Fruit fly (Drosophila melanogaster): ENCODE data around the gene CG14323.

The CG14323 gene

DNA sequence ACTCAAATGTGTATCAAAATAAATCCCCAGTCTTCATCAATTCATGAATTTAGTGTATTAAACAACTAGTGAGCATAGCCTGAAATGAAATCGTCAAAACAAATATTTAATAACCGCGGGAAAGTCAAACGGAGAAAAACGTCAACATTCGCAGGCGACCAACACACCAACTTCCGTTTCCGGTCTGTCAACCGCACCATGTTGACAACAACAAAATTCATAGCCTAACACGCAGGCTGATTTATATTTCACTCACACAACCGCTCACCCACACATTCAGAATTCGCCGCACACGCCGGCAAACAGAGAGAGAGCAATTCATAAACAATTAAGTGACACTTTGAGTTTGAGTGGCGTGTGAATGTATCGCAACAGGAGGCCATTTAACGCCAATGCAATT, 33.1 kb upstream of the CG14323 start (continued):
- TF ChIP-seq peb (GFP tag; IDR thresholded peaks at IDR 0.05): no peak
- peak; percentile 30 for TF ChIP-seq CG12391 (tag; optimal IDR thresholded peaks at IDR 0.05)
- peak; percentile 28 for TF ChIP-seq CG14710 (tag; optimal IDR thresholded peaks at IDR 0.05)
- no peak for TF ChIP-seq row (GFP tag; IDR thresholded peaks at IDR 0.05)
- TF ChIP-seq CG33557 (GFP tag; optimal IDR thresholded peaks at IDR 0.05): peak; percentile 59
- TF ChIP-seq CG18262 (tag; optimal IDR thresholded peaks at IDR 0.05): peak; percentile 5
- TF ChIP-seq CG2116 (GFP tag; optimal IDR thresholded peaks at IDR 0.05): peak; percentile 48
- TF ChIP-seq tap (tag; optimal IDR thresholded peaks at IDR 0.05): peak; percentile 2
- TF ChIP-seq CG9215 (GFP tag; IDR thresholded peaks at IDR 0.05): no peak
- no peak for TF ChIP-seq pzg (GFP tag; optimal IDR thresholded peaks at IDR 0.05)
- peak; percentile 77 for TF ChIP-seq sim (GFP tag; IDR thresholded peaks at IDR 0.05)
- peak; percentile 79 for TF ChIP-seq sens (GFP tag)
- peak; percentile 48 for TF ChIP-seq CG8388 (GFP tag; optimal IDR thresholded peaks at IDR 0.05)
- peak; percentile 44 for TF ChIP-seq CrebB (tag; optimal IDR thresholded peaks at IDR 0.05)
- TF ChIP-seq gem (tag; optimal IDR thresholded peaks at IDR 0.05): peak; percentile 9
- peak; percentile 93 for TF ChIP-seq CG7271 (tag; optimal IDR thresholded peaks at IDR 0.05)
- TF ChIP-seq CG10979 (tag; optimal IDR thresholded peaks at IDR 0.05): peak; percentile 41
- TF ChIP-seq CG3726 (GFP tag; IDR thresholded peaks at IDR 0.05): no peak
- TF ChIP-seq seq (GFP tag; IDR thresholded peaks at IDR 0.05): no peak
- TF ChIP-seq zf30C (GFP tag; optimal IDR thresholded peaks at IDR 0.05): no peak
- no peak for TF ChIP-seq mam (GFP tag; optimal IDR thresholded peaks at IDR 0.05)
- no peak for TF ChIP-seq dpn (GFP tag; optimal IDR thresholded peaks at IDR 0.05)
- TF ChIP-seq B-H1 (GFP tag; IDR thresholded peaks at IDR 0.05): no peak
- TF ChIP-seq otp (GFP tag; IDR thresholded peaks at IDR 0.05): no peak
- peak; percentile 3 for TF ChIP-seq bcd (GFP tag; optimal IDR thresholded peaks at IDR 0.05)
- TF ChIP-seq dmrt99B (tag; optimal IDR thresholded peaks at IDR 0.05): peak; percentile 25
- TF ChIP-seq D19B (GFP tag; optimal IDR thresholded peaks at IDR 0.05): no peak
- TF ChIP-seq gsb-n (tag; optimal IDR thresholded peaks at IDR 0.05): peak; percentile 38
- no peak for TF ChIP-seq CG3163 (GFP tag; optimal IDR thresholded peaks at IDR 0.05)
- TF ChIP-seq Fer1 (GFP tag; optimal IDR thresholded peaks at IDR 0.05): no peak
- no peak for TF ChIP-seq CG17829 (tag; optimal IDR thresholded peaks at IDR 0.05)
- peak; percentile 63 for TF ChIP-seq odd (GFP tag; optimal IDR thresholded peaks at IDR 0.05)
- peak; percentile 17 for TF ChIP-seq CG6813 (GFP tag; optimal IDR thresholded peaks at IDR 0.05)
- TF ChIP-seq Sox100B (GFP tag; optimal IDR thresholded peaks at IDR 0.05): peak; percentile 30
- TF ChIP-seq Hr51 (GFP tag; optimal IDR thresholded peaks at IDR 0.05): peak in 1 of 2 experiments; percentile 26
- no peak for TF ChIP-seq CG2120 (GFP tag; optimal IDR thresholded peaks at IDR 0.05)
- no peak for TF ChIP-seq Jarid2 (GFP tag; optimal IDR thresholded peaks at IDR 0.05)
- TF ChIP-seq CG9797 (GFP tag; optimal IDR thresholded peaks at IDR 0.05): no peak
- no peak for TF ChIP-seq CG34376 (GFP tag; optimal IDR thresholded peaks at IDR 0.05)
- TF ChIP-seq CG10209 (GFP tag; optimal IDR thresholded peaks at IDR 0.05): no peak

DNA sequence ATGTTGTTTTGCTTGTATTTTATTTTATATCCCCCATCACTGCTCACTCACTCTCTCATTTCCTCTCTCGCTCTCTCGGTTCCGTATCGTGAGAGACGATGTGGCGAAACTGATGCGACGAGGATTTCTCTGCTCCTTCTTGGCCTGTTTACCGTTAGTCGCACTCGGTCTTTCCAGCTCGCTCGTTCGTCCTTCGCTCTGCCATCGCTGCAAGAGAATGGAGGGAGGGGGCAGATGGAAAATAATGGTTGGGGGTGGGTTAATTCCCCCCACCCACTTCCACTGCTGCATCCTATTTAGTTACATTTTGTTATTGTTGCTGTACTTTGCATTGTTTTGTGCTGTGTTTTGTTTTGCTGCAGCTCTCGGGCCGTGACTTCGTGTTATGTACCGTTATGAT, 32.0 kb upstream of the CG14323 start:
- TF ChIP-seq CG15696 (tag; optimal IDR thresholded peaks at IDR 0.05) (no peak), CG2116 (GFP tag; optimal IDR thresholded peaks at IDR 0.05) (no peak), fd102C (GFP tag; optimal IDR thresholded peaks at IDR 0.05) (no peak), CG2875 (GFP tag; optimal IDR thresholded peaks at IDR 0.05) (no peak), Dp (GFP tag; optimal IDR thresholded peaks at IDR 0.05) (no peak), CG16779 (GFP tag; IDR thresholded peaks at IDR 0.05) (no peak), kni (GFP tag; optimal IDR thresholded peaks at IDR 0.05) (no peak), H2.0 (GFP tag; IDR thresholded peaks at IDR 0.05) (no peak), Deaf1 (tag; optimal IDR thresholded peaks at IDR 0.05) (peak; percentile 80), cad (GFP tag; optimal IDR thresholded peaks at IDR 0.05) (no peak), crp (GFP tag; optimal IDR thresholded peaks at IDR 0.05) (no peak), phol (tag; optimal IDR thresholded peaks at IDR 0.05) (no peak), CG18262 (tag; optimal IDR thresholded peaks at IDR 0.05) (no peak), Trl (optimal IDR thresholded peaks at IDR 0.05) (peak in 1 of 2 experiments; percentile 46), Trl (GFP tag; optimal IDR thresholded peaks at IDR 0.05) (no peak)

Data from whole organism, embryonic.